Worm (Caenorhabditis elegans) whole organism, L4 larva: ENCODE data around the gene sdz-26.

ENCODE experiments used
- F49E8.2 ChIP-seq: sonication (generic microtip); optimal IDR thresholded peaks from 2 replicates; lab custom pipeline; 2016; ENCODE audit warnings: missing compliant biosample characterization, mild to moderate bottlenecking, missing genetic modification characterization, borderline replicate concordance
- Y48G9A.11 ChIP-seq: fragments of 200-800 bp; sonication (Bioruptor generic); IDR thresholded peaks from 2 replicates; pipeline ENCODE4 v1.3.6; 2022; ENCODE audit warnings: missing genetic modification reagents, missing genetic modification characterization, missing compliant biosample characterization
- ZK546.5 ChIP-seq, 2 experiments: sonication (generic microtip); optimal IDR thresholded peaks; 2 replicates each; lab custom pipeline; 2017; ENCODE audit warnings: missing biosample characterization in 2 of 2, missing genetic modification characterization in 2 of 2
- aha-1 ChIP-seq: fragments of 150-350 bp; peaks from one replicate; lab custom pipeline; 2014; ENCODE audit warnings: missing biosample characterization, missing genetic modification characterization
- arid-1 ChIP-seq: fragments of 200-800 bp; sonication (Bioruptor generic); conservative IDR thresholded peaks from 2 replicates; pipeline ENCODE4 v1.3.6; 2022; ENCODE audit warnings: missing genetic modification reagents, missing genetic modification characterization, missing compliant biosample characterization
- attf-4 ChIP-seq: sonication (generic microtip); optimal IDR thresholded peaks from 3 replicates; lab custom pipeline; 2017; ENCODE audit warnings: missing biosample characterization, missing genetic modification characterization
- ceh-20 ChIP-seq: fragments of 200-800 bp; sonication (Bioruptor generic); IDR thresholded peaks from 2 replicates; pipeline ENCODE4 v1.3.6; 2022; ENCODE audit warnings: missing genetic modification reagents, missing genetic modification characterization, missing compliant biosample characterization
- ceh-44 ChIP-seq: fragments of 200-800 bp; sonication (Bioruptor generic); IDR thresholded peaks from 2 replicates; pipeline ENCODE4 v1.3.6; 2022; ENCODE audit warnings: missing genetic modification reagents, missing genetic modification characterization, missing compliant biosample characterization
- ctbp-1 ChIP-seq: fragments of 200-800 bp; sonication (Bioruptor generic); IDR thresholded peaks from 2 replicates; pipeline ENCODE4 v1.3.6; 2022; ENCODE audit warnings: missing genetic modification reagents, missing genetic modification characterization, missing compliant biosample characterization
- daf-16 ChIP-seq, 3 experiments: sonication (generic microtip); optimal IDR thresholded peaks; 2 replicates each; lab custom pipeline; 2016 to 2017; ENCODE audit warnings: missing genetic modification characterization in 3 of 3, missing genetic modification reagents in 3 of 3, mild to moderate bottlenecking in 2 of 3, missing compliant biosample characterization in 2 of 3, missing biosample characterization in 1 of 3, moderate library complexity in 1 of 3
- daf-8 ChIP-seq: fragments of 200-800 bp; sonication (Bioruptor generic); IDR thresholded peaks from 2 replicates; pipeline ENCODE4 v1.3.6; 2022; ENCODE audit warnings: missing genetic modification characterization, missing compliant biosample characterization
- dpl-1 ChIP-seq: fragments of 150-350 bp; optimal IDR thresholded peaks from 2 replicates; lab custom pipeline; 2014; ENCODE audit warnings: missing biosample characterization, missing genetic modification reagents, missing genetic modification characterization
- dve-1 ChIP-seq: sonication (generic microtip); optimal IDR thresholded peaks from 2 replicates; lab custom pipeline; 2017; ENCODE audit warnings: antibody characterized with exemption, mild to moderate bottlenecking, missing genetic modification characterization, missing compliant biosample characterization; ENCODE audit not compliant: insufficient read depth
- egl-27 ChIP-seq: sonication (generic microtip); optimal IDR thresholded peaks from 3 replicates; lab custom pipeline; 2017; ENCODE audit warnings: missing biosample characterization, missing genetic modification reagents, missing genetic modification characterization
- egl-43 ChIP-seq: fragments of 200-800 bp; sonication (Bioruptor generic); IDR thresholded peaks from 2 replicates; pipeline ENCODE4 v1.3.6; 2022; ENCODE audit warnings: missing genetic modification reagents, missing genetic modification characterization, missing compliant biosample characterization
- fkh-10 ChIP-seq: fragments of 150-350 bp; optimal IDR thresholded peaks from 2 replicates; lab custom pipeline; 2014; ENCODE audit warnings: missing biosample characterization, missing genetic modification reagents, missing genetic modification characterization
- gei-8 ChIP-seq: fragments of 200-800 bp; sonication (Bioruptor generic); optimal IDR thresholded peaks from 2 replicates; lab custom pipeline; 2018; ENCODE audit warnings: mild to moderate bottlenecking, missing genetic modification characterization, missing compliant biosample characterization
- hif-1 ChIP-seq, 2 experiments: sonication (generic microtip); optimal IDR thresholded peaks; 2 replicates each; lab custom pipeline; 2016 to 2017; ENCODE audit warnings: missing compliant biosample characterization in 2 of 2, missing genetic modification characterization in 2 of 2, missing genetic modification reagents in 2 of 2, missing genotype in 2 of 2, mild to moderate bottlenecking in 1 of 2
- hlh-30 ChIP-seq: sonication (generic microtip); optimal IDR thresholded peaks from 2 replicates; lab custom pipeline; 2017; ENCODE audit warnings: antibody characterized with exemption, mild to moderate bottlenecking, missing genetic modification characterization, missing compliant biosample characterization; ENCODE audit not compliant: insufficient read depth
- hmg-1.1 ChIP-seq: fragments of 200-800 bp; sonication (Bioruptor generic); IDR thresholded peaks from 2 replicates; pipeline ENCODE4 v1.3.6; 2022; ENCODE audit warnings: missing genetic modification reagents, missing genetic modification characterization, missing compliant biosample characterization
- jun-1 ChIP-seq: fragments of 150-350 bp; optimal IDR thresholded peaks from 2 replicates; lab custom pipeline; 2014; ENCODE audit warnings: missing biosample characterization, missing genetic modification reagents, missing genetic modification characterization
- lin-13 ChIP-seq: fragments of 150-350 bp; optimal IDR thresholded peaks from 2 replicates; lab custom pipeline; 2014; ENCODE audit warnings: missing biosample characterization, missing genetic modification reagents, missing genetic modification characterization
- lin-38 ChIP-seq: fragments of 200-800 bp; sonication (Bioruptor generic); IDR thresholded peaks from 2 replicates; pipeline ENCODE4 v1.3.6; 2022; ENCODE audit warnings: missing genetic modification reagents, missing genetic modification characterization, missing compliant biosample characterization
- lsy-2 ChIP-seq, 2 experiments: fragments of 150-350 bp in 1 of 2; sonication (generic microtip) in 1 of 2; optimal IDR thresholded peaks; 2 replicates each; lab custom pipeline; 2014 to 2017; ENCODE audit warnings: missing biosample characterization in 2 of 2, missing genetic modification characterization in 2 of 2
- mdl-1 ChIP-seq, 2 experiments: fragments of 150-350 bp in 1 of 2; sonication (generic microtip) in 1 of 2; optimal IDR thresholded peaks; 2 replicates each; lab custom pipeline; 2014 to 2017; ENCODE audit warnings: missing biosample characterization in 2 of 2, missing genetic modification characterization in 2 of 2
- mep-1 ChIP-seq: fragments of 150-350 bp; sonication (generic microtip); optimal IDR thresholded peaks from 3 replicates; lab custom pipeline; 2014; ENCODE audit warnings: missing biosample characterization, missing genetic modification characterization
- mes-2 ChIP-seq: sonication (generic microtip); optimal IDR thresholded peaks from 2 replicates; lab custom pipeline; 2016; ENCODE audit warnings: missing genotype, mild to moderate bottlenecking, missing genetic modification characterization, missing compliant biosample characterization; ENCODE audit not compliant: poor library complexity, severe bottlenecking
- nhr-11 ChIP-seq: fragments of 150-350 bp; optimal IDR thresholded peaks from 2 replicates; lab custom pipeline; 2014; ENCODE audit warnings: missing biosample characterization, missing genetic modification characterization
- nhr-237 ChIP-seq: sonication (generic microtip); optimal IDR thresholded peaks from 2 replicates; lab custom pipeline; 2017; ENCODE audit warnings: missing biosample characterization, missing genetic modification characterization
- nhr-41 ChIP-seq: fragments of 200-800 bp; sonication (Bioruptor generic); IDR thresholded peaks from 2 replicates; pipeline ENCODE4 v1.3.6; 2022; ENCODE audit warnings: missing genetic modification reagents, missing genetic modification characterization, missing compliant biosample characterization
- nhr-48 ChIP-seq: sonication (generic microtip); optimal IDR thresholded peaks from 2 replicates; lab custom pipeline; 2016; ENCODE audit warnings: mild to moderate bottlenecking, missing genetic modification characterization, missing compliant biosample characterization
- nhr-6 ChIP-seq: fragments of 150-350 bp; optimal IDR thresholded peaks from 2 replicates; lab custom pipeline; 2014; ENCODE audit warnings: missing biosample characterization, missing genetic modification characterization
- nhr-77 ChIP-seq: fragments of 150-350 bp; optimal IDR thresholded peaks from 2 replicates; lab custom pipeline; 2014; ENCODE audit warnings: missing biosample characterization, missing genetic modification characterization
- pqm-1 ChIP-seq: sonication (generic microtip); optimal IDR thresholded peaks from 2 replicates; lab custom pipeline; 2017; ENCODE audit warnings: missing biosample characterization, missing genetic modification characterization
- rbr-2 ChIP-seq: sonication (generic microtip); optimal IDR thresholded peaks from 2 replicates; lab custom pipeline; 2016; ENCODE audit warnings: missing genotype, missing genetic modification characterization, missing compliant biosample characterization
- saeg-2 ChIP-seq: fragments of 200-800 bp; sonication (Bioruptor generic); IDR thresholded peaks from 2 replicates; pipeline ENCODE4 v1.3.6; 2022; ENCODE audit warnings: missing genetic modification reagents, missing genetic modification characterization, missing compliant biosample characterization
- sdz-12 ChIP-seq: fragments of 200-800 bp; sonication (Bioruptor generic); optimal IDR thresholded peaks from 2 replicates; lab custom pipeline; 2018; ENCODE audit warnings: mild to moderate bottlenecking, missing genetic modification characterization, missing compliant biosample characterization
- skn-1 ChIP-seq: fragments of 150-350 bp; optimal IDR thresholded peaks from 2 replicates; lab custom pipeline; 2014; ENCODE audit warnings: missing biosample characterization, missing genetic modification characterization
- snpc-1.2 ChIP-seq: fragments of 200-800 bp; sonication (Bioruptor generic); IDR thresholded peaks from 2 replicates; pipeline ENCODE4 v1.3.6; 2022; ENCODE audit warnings: missing genetic modification reagents, missing genetic modification characterization, missing compliant biosample characterization
- snpc-4 ChIP-seq: fragments of 150-350 bp; optimal IDR thresholded peaks from 2 replicates; lab custom pipeline; 2014; ENCODE audit warnings: missing biosample characterization, missing genetic modification characterization
- tag-97 ChIP-seq: fragments of 200-800 bp; sonication (Bioruptor generic); IDR thresholded peaks from 2 replicates; pipeline ENCODE4 v1.3.6; 2022; ENCODE audit warnings: missing genetic modification characterization, missing compliant biosample characterization
- unc-130 ChIP-seq: sonication (generic microtip); optimal IDR thresholded peaks from 2 replicates; lab custom pipeline; 2016; ENCODE audit warnings: missing genetic modification reagents, missing genetic modification characterization, missing compliant biosample characterization
- unc-62 ChIP-seq, 3 experiments: fragments of 150-350 bp in 1 of 3; sonication (generic microtip); optimal IDR thresholded peaks in 2 of 3; peaks in 1 of 3; 1 replicate in 1 of 3; 2 replicates in 2 of 3; lab custom pipeline; 2014 to 2017; ENCODE audit warnings: missing biosample characterization in 3 of 3, missing genetic modification characterization in 3 of 3, missing genetic modification reagents in 3 of 3, missing genotype in 1 of 3
- zip-2 ChIP-seq: fragments of 150-350 bp; optimal IDR thresholded peaks from 2 replicates; lab custom pipeline; 2014; ENCODE audit warnings: missing biosample characterization, missing genetic modification characterization

sdz-26 gene

ce11 chrII:14390036-14390763, 8.7 kb downstream of the sdz-26 start, which contains the start of the genes kbp-3 and nurf-1:
kbp-3 (minus strand) TSS chrII:14390078.
nurf-1 (plus strand) TSS chrII:14390713.
- TF ChIP-seq rbr-2 (tag; lab: Kevin White, UChicago) (peak; percentile 33), nhr-11 (peak; percentile 45), hif-1 (tag; optimal IDR thresholded peaks at IDR 0.05; lab: Kevin White, UChicago) (peak in 1 of 2 experiments; percentile 41), mes-2 (tag; lab: Kevin White, UChicago) (peak; percentile 95), dve-1 (tag; lab: Kevin White, UChicago) (peak; percentile 29), ctbp-1 (GFP tag; lab: Robert Waterston, UW) (no peak), ceh-44 (GFP tag; lab: Robert Waterston, UW) (no peak), lsy-2 (tag; optimal IDR thresholded peaks at IDR 0.05; lab: Kevin White, UChicago) (peak in 1 of 2 experiments; percentile 76), ZK546.5 (tag; optimal IDR thresholded peaks at IDR 0.05; lab: Kevin White, UChicago) (no peak), nhr-77 (tag; lab: Kevin White, UChicago) (peak; percentile 45), mdl-1 (tag; optimal IDR thresholded peaks at IDR 0.05; lab: Kevin White, UChicago) (peak in 1 of 2 experiments; percentile 32), hlh-30 (tag; lab: Kevin White, UChicago) (peak; percentile 61), aha-1 (peak; percentile 94), jun-1 (no peak), sdz-12 (GFP tag; lab: Kevin White, UChicago) (no peak), dpl-1 (GFP tag; lab: Kevin White, UChicago) (peak; percentile 88), unc-62 (GFP tag; optimal IDR thresholded peaks at IDR 0.05 in 1 of 2; lab: Kevin White, UChicago) (peak in 1 of 2 experiments; percentile 2), unc-62 (tag; optimal IDR thresholded peaks at IDR 0.05; lab: Kevin White, UChicago) (no peak), tag-97 (no peak), nhr-6 (tag; lab: Kevin White, UChicago) (peak; percentile 72), arid-1 (GFP tag; lab: Robert Waterston, UW) (no peak), snpc-4 (tag; lab: Kevin White, UChicago) (no peak), fkh-10 (GFP tag; lab: Kevin White, UChicago) (peak; percentile 25), hmg-1.1 (peak; percentile 44; the same call in 1 of the 2 replicates), lin-38 (peak; percentile 72), daf-16 (GFP tag; optimal IDR thresholded peaks at IDR 0.05; lab: Kevin White, UChicago) (no peak), daf-16 (tag; optimal IDR thresholded peaks at IDR 0.05; lab: Kevin White, UChicago) (peak; percentile 31), mep-1 (tag; lab: Kevin White, UChicago) (peak; percentile 59)

- TF ChIP-seq ctbp-1 (GFP tag; lab: Robert Waterston, UW) (no peak), nhr-237 (tag; lab: Kevin White, UChicago) (no peak), Y48G9A.11 (no peak), daf-16 (GFP tag; optimal IDR thresholded peaks at IDR 0.05; lab: Kevin White, UChicago) (no peak), daf-16 (tag; optimal IDR thresholded peaks at IDR 0.05; lab: Kevin White, UChicago) (no peak), aha-1 (peak; percentile 94), snpc-4 (tag; lab: Kevin White, UChicago) (no peak)
- TF ChIP-seq, all 104 proteins: peak for 1
These were observed 12.2 kb downstream of the sdz-26 start for ce11 chrII:14393766-14394165.

- TF ChIP-seq nhr-48 (peak; percentile 30), lin-13 (GFP tag; lab: Kevin White, UChicago) (peak; percentile 65), jun-1 (peak; percentile 52), ceh-20 (no peak), gei-8 (no peak), fkh-10 (GFP tag; lab: Kevin White, UChicago) (peak; percentile 48), nhr-6 (tag; lab: Kevin White, UChicago) (peak; percentile 85), skn-1 (tag; lab: Kevin White, UChicago) (no peak), F49E8.2 (tag; lab: Kevin White, UChicago) (no peak), attf-4 (tag; lab: Kevin White, UChicago) (no peak), snpc-1.2 (GFP tag; lab: Robert Waterston, UW) (no peak), pqm-1 (tag; lab: Kevin White, UChicago) (no peak), unc-130 (GFP tag; lab: Kevin White, UChicago) (no peak), nhr-41 (GFP tag; lab: Robert Waterston, UW) (no peak), saeg-2 (no peak), aha-1 (peak; percentile 97), daf-8 (GFP tag; lab: Robert Waterston, UW) (no peak), nhr-11 (peak; percentile 76), egl-27 (tag; lab: Kevin White, UChicago) (no peak), egl-43 (no peak), sdz-12 (GFP tag; lab: Kevin White, UChicago) (no peak), zip-2 (no peak)
These were observed 18.0 kb downstream of the sdz-26 start for ce11 chrII:14399595-14399994.
